Worm (Caenorhabditis elegans): ENCODE measurements around the gene F59F5.5.

ce11 chrX:10589465-10589864, 43.6 kb downstream of the F59F5.5 start, which contains the start of gene F57C7.4:
- TF ChIP-seq fos-1 (tag; optimal IDR thresholded peaks at IDR 0.05) (no peak), elt-1 (tag; optimal IDR thresholded peaks at IDR 0.05) (no peak), pqm-1 (tag; optimal IDR thresholded peaks at IDR 0.05) (no peak), tbx-2 (tag; optimal IDR thresholded peaks at IDR 0.05) (no peak), daf-12 (tag; optimal IDR thresholded peaks at IDR 0.05) (no peak), nhr-25 (tag; optimal IDR thresholded peaks at IDR 0.05) (no peak), pha-4 (tag; optimal IDR thresholded peaks at IDR 0.05) (no peak), unc-62 (GFP tag; optimal IDR thresholded peaks at IDR 0.05) (no peak), zag-1 (tag; optimal IDR thresholded peaks at IDR 0.05) (no peak), ztf-4 (tag; optimal IDR thresholded peaks at IDR 0.05) (no peak)
